Worm (Caenorhabditis elegans) whole organism, L4 larva: Measurements from ENCODE around the gene pas-1.

ENCODE experiments used
- ama-1 ChIP-seq: fragments of 150-350 bp; optimal IDR thresholded peaks from 2 replicates; lab custom pipeline; 2014; ENCODE audit warnings: inconsistent platforms, mixed read lengths
- hlh-30 ChIP-seq: sonication (generic microtip); optimal IDR thresholded peaks from 2 replicates; lab custom pipeline; 2017; ENCODE audit warnings: antibody characterized with exemption, mild to moderate bottlenecking, missing genetic modification characterization, missing compliant biosample characterization; ENCODE audit not compliant: insufficient read depth
- madf-9 ChIP-seq: fragments of 200-800 bp; sonication (Bioruptor generic); conservative IDR thresholded peaks from 2 replicates; pipeline ENCODE4 v1.3.6; 2022; ENCODE audit warnings: missing genetic modification reagents, missing genetic modification characterization, missing compliant biosample characterization
- nhr-11 ChIP-seq: fragments of 150-350 bp; optimal IDR thresholded peaks from 2 replicates; lab custom pipeline; 2014; ENCODE audit warnings: missing biosample characterization, missing genetic modification characterization
- nhr-41 ChIP-seq: fragments of 200-800 bp; sonication (Bioruptor generic); IDR thresholded peaks from 2 replicates; pipeline ENCODE4 v1.3.6; 2022; ENCODE audit warnings: missing genetic modification reagents, missing genetic modification characterization, missing compliant biosample characterization
- sdz-12 ChIP-seq: fragments of 200-800 bp; sonication (Bioruptor generic); optimal IDR thresholded peaks from 2 replicates; lab custom pipeline; 2018; ENCODE audit warnings: mild to moderate bottlenecking, missing genetic modification characterization, missing compliant biosample characterization

DNA sequence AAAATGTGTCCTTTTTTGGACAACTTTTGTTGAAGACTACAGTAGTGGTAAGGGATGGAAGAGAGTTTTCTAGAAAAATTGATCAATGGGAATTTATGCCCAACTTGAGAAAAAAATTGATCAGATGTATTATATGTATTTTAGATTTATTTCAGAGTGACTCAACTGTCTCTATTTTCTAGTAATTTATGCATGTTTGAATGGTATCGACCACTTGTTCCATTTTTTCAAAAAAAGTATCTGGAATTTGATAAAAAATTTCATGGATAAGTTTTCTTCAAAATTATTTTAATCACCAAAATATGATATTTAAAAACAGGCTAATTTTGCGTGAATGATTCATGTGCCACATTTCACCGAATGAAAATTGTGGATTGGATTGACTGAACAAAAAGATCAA, 30.6 kb downstream of the pas-1 start, which contains the start of gene C15H11.10:
- no peak for TF ChIP-seq nhr-11 (tag; lab: Kevin White, UChicago)
- no peak for TF ChIP-seq madf-9 (GFP tag; lab: Robert Waterston, UW)
- TF ChIP-seq hlh-30 (tag; lab: Kevin White, UChicago): no peak
- no peak for TF ChIP-seq sdz-12 (GFP tag; lab: Kevin White, UChicago)
- TF ChIP-seq nhr-41 (GFP tag; lab: Robert Waterston, UW): no peak
- TF ChIP-seq ama-1: no peak
